Fruit fly (Drosophila melanogaster) whole organism, embryonic: Measurements from ENCODE around the gene CG43059.

Experiments
- B-H1 ChIP-seq: fragments of 200-800 bp; sonication (Bioruptor generic); IDR thresholded peaks from 3 replicates; pipeline ENCODE4 v1.3.6; 2022; ENCODE audit warnings: missing biosample characterization, missing genetic modification characterization
- Bdp1 ChIP-seq: fragments of 200-800 bp; sonication (Bioruptor generic); optimal IDR thresholded peaks from 3 replicates; lab custom pipeline; 2016; ENCODE audit warnings: missing biosample characterization, missing genetic modification characterization
- CG10543 ChIP-seq: fragments of 200-800 bp; sonication (Bioruptor generic); optimal IDR thresholded peaks from 3 replicates; lab custom pipeline; 2017; ENCODE audit warnings: missing biosample characterization, mild to moderate bottlenecking, missing genetic modification characterization, moderate library complexity
- CG11560 ChIP-seq: fragments of 200-800 bp; sonication (Bioruptor generic); IDR thresholded peaks from 3 replicates; pipeline ENCODE4 v1.3.6; 2022; ENCODE audit warnings: missing biosample characterization, missing genetic modification characterization
- CG12942 ChIP-seq: fragments of 200-800 bp; sonication (Bioruptor generic); optimal IDR thresholded peaks from 3 replicates; lab custom pipeline; 2016; ENCODE audit warnings: missing biosample characterization, missing genetic modification characterization
- CG16815 ChIP-seq: fragments of 200-800 bp; sonication (Bioruptor generic); optimal IDR thresholded peaks from 3 replicates; lab custom pipeline; 2017; ENCODE audit warnings: missing biosample characterization, mild to moderate bottlenecking, missing genetic modification characterization
- CG1832 ChIP-seq: fragments of 200-800 bp; sonication (Bioruptor generic); optimal IDR thresholded peaks from 2 replicates; lab custom pipeline; 2017; ENCODE audit warnings: missing biosample characterization, mild to moderate bottlenecking, missing genetic modification characterization, inconsistent platforms
- CG2120 ChIP-seq: fragments of 200-800 bp; sonication (Bioruptor generic); optimal IDR thresholded peaks from 3 replicates; lab custom pipeline; 2016; ENCODE audit warnings: missing biosample characterization, missing genetic modification characterization
- CG2202 ChIP-seq: fragments of 200-800 bp; sonication (Bioruptor generic); optimal IDR thresholded peaks from 2 replicates; lab custom pipeline; 2018; ENCODE audit warnings: missing biosample characterization, mild to moderate bottlenecking, missing genetic modification characterization
- CG30020 ChIP-seq: fragments of 200-800 bp; optimal IDR thresholded peaks from 2 replicates; lab custom pipeline; 2019; ENCODE audit warnings: missing biosample characterization, mild to moderate bottlenecking, missing genetic modification characterization, moderate library complexity
- CG30431 ChIP-seq: fragments of 200-800 bp; sonication (Bioruptor generic); optimal IDR thresholded peaks from 2 replicates; lab custom pipeline; 2017; ENCODE audit warnings: missing biosample characterization, missing genetic modification characterization
- CG34376 ChIP-seq: fragments of 200-800 bp; sonication (Bioruptor generic); optimal IDR thresholded peaks from 2 replicates; lab custom pipeline; 2018; ENCODE audit warnings: missing biosample characterization, mild to moderate bottlenecking, missing genetic modification characterization
- CG43689 ChIP-seq: fragments of 200-800 bp; sonication (Bioruptor generic); IDR thresholded peaks from 2 replicates; pipeline ENCODE4 v1.3.6; 2022; ENCODE audit warnings: missing biosample characterization, missing genetic modification characterization
- CG4730 ChIP-seq: fragments of 200-800 bp; sonication (Bioruptor generic); IDR thresholded peaks from 2 replicates; pipeline ENCODE4 v1.3.6; 2022; ENCODE audit warnings: missing biosample characterization, missing genetic modification characterization
- CG4820 ChIP-seq: fragments of 200-800 bp; sonication (Bioruptor generic); optimal IDR thresholded peaks from 3 replicates; lab custom pipeline; 2016; ENCODE audit warnings: missing biosample characterization, missing genetic modification characterization
- CG5245 ChIP-seq: fragments of 200-800 bp; sonication (Bioruptor generic); optimal IDR thresholded peaks from 3 replicates; lab custom pipeline; 2016; ENCODE audit warnings: missing biosample characterization, missing genetic modification characterization
- CG7357 ChIP-seq: fragments of 200-800 bp; sonication (Bioruptor generic); IDR thresholded peaks from 3 replicates; pipeline ENCODE4 v1.3.6; 2022; ENCODE audit warnings: missing biosample characterization, missing genetic modification characterization
- CG8290 ChIP-seq, 3 experiments: fragments of 200-800 bp; sonication (Bioruptor generic); optimal IDR thresholded peaks; 2 replicates each; lab custom pipeline; 2016 to 2019; ENCODE audit warnings: missing biosample characterization in 3 of 3, missing genetic modification characterization in 3 of 3, mild to moderate bottlenecking in 2 of 3, moderate library complexity in 1 of 3
- CG9876 ChIP-seq: fragments of 200-800 bp; sonication (Bioruptor generic); optimal IDR thresholded peaks from 2 replicates; lab custom pipeline; 2016; ENCODE audit warnings: missing biosample characterization, missing genetic modification characterization
- CkIIα-i1 ChIP-seq: fragments of 200-800 bp; sonication (Bioruptor generic); IDR thresholded peaks from 2 replicates; pipeline ENCODE4 v1.3.6; 2022; ENCODE audit warnings: missing biosample characterization, missing genetic modification characterization
- Drgx ChIP-seq: fragments of 200-800 bp; sonication (Bioruptor generic); IDR thresholded peaks from 2 replicates; pipeline ENCODE4 v1.3.6; 2022; ENCODE audit warnings: missing biosample characterization, missing genetic modification characterization
- H2.0 ChIP-seq: fragments of 200-800 bp; sonication (Bioruptor generic); IDR thresholded peaks from 2 replicates; pipeline ENCODE4 v1.3.6; 2022; ENCODE audit warnings: missing biosample characterization, missing genetic modification characterization
- MBD-R2 ChIP-seq: fragments of 200-800 bp; sonication (Bioruptor generic); IDR thresholded peaks from 2 replicates; pipeline ENCODE4 v1.3.6; 2022; ENCODE audit warnings: missing biosample characterization, missing genetic modification characterization
- MTF-1 ChIP-seq: fragments of 200-800 bp; sonication (Bioruptor generic); optimal IDR thresholded peaks from 2 replicates; lab custom pipeline; 2018; ENCODE audit warnings: missing biosample characterization, mild to moderate bottlenecking, missing genetic modification characterization, borderline replicate concordance
- Mad ChIP-seq: fragments of 200-800 bp; sonication (Bioruptor generic); optimal IDR thresholded peaks from 2 replicates; lab custom pipeline; 2016; ENCODE audit warnings: missing biosample characterization, missing genetic modification characterization
- Neu2 ChIP-seq: fragments of 200-800 bp; sonication (Bioruptor generic); optimal IDR thresholded peaks from 3 replicates; lab custom pipeline; 2016; ENCODE audit warnings: missing biosample characterization, missing genetic modification characterization, borderline replicate concordance
- Nf-YB ChIP-seq: fragments of 200-800 bp; sonication (Bioruptor generic); optimal IDR thresholded peaks from 3 replicates; lab custom pipeline; 2019; ENCODE audit warnings: missing biosample characterization, mild to moderate bottlenecking, missing genetic modification characterization, moderate library complexity
- Nf-YC ChIP-seq: fragments of 200-800 bp; optimal IDR thresholded peaks from 3 replicates; lab custom pipeline; 2019; ENCODE audit warnings: missing biosample characterization, mild to moderate bottlenecking, missing genetic modification characterization, moderate library complexity
- Oaz ChIP-seq: fragments of 200-800 bp; sonication (Bioruptor generic); IDR thresholded peaks from 2 replicates; pipeline ENCODE4 v1.3.6; 2022; ENCODE audit warnings: missing biosample characterization, missing genetic modification characterization
- Ptx1 ChIP-seq: fragments of 200-800 bp; sonication (Bioruptor generic); IDR thresholded peaks from 2 replicates; pipeline ENCODE4 v1.3.6; 2022; ENCODE audit warnings: missing biosample characterization, missing genetic modification characterization
- caup ChIP-seq: fragments of 200-800 bp; sonication (Bioruptor generic); optimal IDR thresholded peaks from 3 replicates; lab custom pipeline; 2017; ENCODE audit warnings: missing biosample characterization, mild to moderate bottlenecking, missing genetic modification characterization, moderate library complexity; ENCODE audit not compliant: severe bottlenecking
- croc ChIP-seq: fragments of 200-800 bp; sonication (Bioruptor generic); conservative IDR thresholded peaks from 3 replicates; pipeline ENCODE4 v1.3.6; 2022; ENCODE audit warnings: missing biosample characterization, missing genetic modification characterization
- dmrt11E ChIP-seq: fragments of 200-800 bp; sonication (Bioruptor generic); optimal IDR thresholded peaks from 3 replicates; lab custom pipeline; 2018; ENCODE audit warnings: missing biosample characterization, mild to moderate bottlenecking, missing genetic modification characterization, moderate library complexity
- eyg ChIP-seq: fragments of 200-800 bp; sonication (Bioruptor generic); optimal IDR thresholded peaks from 3 replicates; lab custom pipeline; 2016; ENCODE audit warnings: missing biosample characterization, missing genetic modification characterization
- fd96Cb ChIP-seq: fragments of 200-800 bp; sonication (Bioruptor generic); optimal IDR thresholded peaks from 2 replicates; lab custom pipeline; 2018; ENCODE audit warnings: missing biosample characterization, mild to moderate bottlenecking, missing genetic modification characterization, moderate library complexity
- fru ChIP-seq: fragments of >200 bp; optimal IDR thresholded peaks from 2 replicates; lab custom pipeline; 2017
- gt ChIP-seq: fragments of 200-800 bp; sonication (Bioruptor generic); IDR thresholded peaks from 2 replicates; pipeline ENCODE4 v1.3.6; 2022; ENCODE audit warnings: missing biosample characterization, missing genetic modification characterization
- ind ChIP-seq: fragments of 200-800 bp; sonication (Bioruptor generic); optimal IDR thresholded peaks from 3 replicates; lab custom pipeline; 2016; ENCODE audit warnings: missing biosample characterization, missing genetic modification characterization
- ken ChIP-seq: fragments of 200-800 bp; sonication (Bioruptor generic); IDR thresholded peaks from 3 replicates; pipeline ENCODE4 v1.3.6; 2022; ENCODE audit warnings: missing biosample characterization, missing genetic modification characterization
- lab ChIP-seq: fragments of 200-800 bp; sonication (Bioruptor generic); optimal IDR thresholded peaks from 3 replicates; lab custom pipeline; 2017; ENCODE audit warnings: missing biosample characterization, missing genetic modification characterization, mild to moderate bottlenecking, moderate library complexity, missing genetic modification reagents
- luna ChIP-seq: fragments of 200-800 bp; sonication (Bioruptor generic); optimal IDR thresholded peaks from 2 replicates; lab custom pipeline; 2016; ENCODE audit warnings: missing biosample characterization, missing genetic modification characterization
- nom ChIP-seq: fragments of 200-800 bp; sonication (Bioruptor generic); optimal IDR thresholded peaks from 2 replicates; lab custom pipeline; 2017; ENCODE audit warnings: missing biosample characterization, missing genetic modification characterization, mild to moderate bottlenecking, moderate library complexity, missing genetic modification reagents
- pnt ChIP-seq: fragments of 200-800 bp; sonication (Bioruptor generic); optimal IDR thresholded peaks from 3 replicates; lab custom pipeline; 2016; ENCODE audit warnings: missing biosample characterization, missing genetic modification characterization
- repo ChIP-seq: fragments of 200-800 bp; sonication (Bioruptor generic); optimal IDR thresholded peaks from 2 replicates; lab custom pipeline; 2016; ENCODE audit warnings: missing biosample characterization, missing genetic modification characterization
- salm ChIP-seq: fragments of 200-800 bp; sonication (Bioruptor generic); optimal IDR thresholded peaks from 2 replicates; lab custom pipeline; 2018; ENCODE audit warnings: missing biosample characterization, mild to moderate bottlenecking, missing genetic modification characterization
- slp2 ChIP-seq: fragments of 200-800 bp; sonication (Bioruptor generic); optimal IDR thresholded peaks from 2 replicates; lab custom pipeline; 2016; ENCODE audit warnings: missing biosample characterization, missing genetic modification characterization
- sr ChIP-seq: fragments of 200-800 bp; sonication (Bioruptor generic); IDR thresholded peaks from 3 replicates; pipeline ENCODE4 v1.3.6; 2022; ENCODE audit warnings: missing biosample characterization, missing genetic modification characterization
- tna ChIP-seq: fragments of 200-800 bp; sonication (Bioruptor generic); IDR thresholded peaks from 2 replicates; pipeline ENCODE4 v1.3.6; 2022; ENCODE audit warnings: missing biosample characterization, missing genetic modification characterization; ENCODE audit not compliant: partially characterized antibody
- vnd ChIP-seq: fragments of 200-800 bp; sonication (Bioruptor generic); IDR thresholded peaks from 3 replicates; pipeline ENCODE4 v1.3.6; 2022; ENCODE audit warnings: missing biosample characterization, missing genetic modification characterization; ENCODE audit not compliant: partially characterized antibody

Gene CG43059

DNA sequence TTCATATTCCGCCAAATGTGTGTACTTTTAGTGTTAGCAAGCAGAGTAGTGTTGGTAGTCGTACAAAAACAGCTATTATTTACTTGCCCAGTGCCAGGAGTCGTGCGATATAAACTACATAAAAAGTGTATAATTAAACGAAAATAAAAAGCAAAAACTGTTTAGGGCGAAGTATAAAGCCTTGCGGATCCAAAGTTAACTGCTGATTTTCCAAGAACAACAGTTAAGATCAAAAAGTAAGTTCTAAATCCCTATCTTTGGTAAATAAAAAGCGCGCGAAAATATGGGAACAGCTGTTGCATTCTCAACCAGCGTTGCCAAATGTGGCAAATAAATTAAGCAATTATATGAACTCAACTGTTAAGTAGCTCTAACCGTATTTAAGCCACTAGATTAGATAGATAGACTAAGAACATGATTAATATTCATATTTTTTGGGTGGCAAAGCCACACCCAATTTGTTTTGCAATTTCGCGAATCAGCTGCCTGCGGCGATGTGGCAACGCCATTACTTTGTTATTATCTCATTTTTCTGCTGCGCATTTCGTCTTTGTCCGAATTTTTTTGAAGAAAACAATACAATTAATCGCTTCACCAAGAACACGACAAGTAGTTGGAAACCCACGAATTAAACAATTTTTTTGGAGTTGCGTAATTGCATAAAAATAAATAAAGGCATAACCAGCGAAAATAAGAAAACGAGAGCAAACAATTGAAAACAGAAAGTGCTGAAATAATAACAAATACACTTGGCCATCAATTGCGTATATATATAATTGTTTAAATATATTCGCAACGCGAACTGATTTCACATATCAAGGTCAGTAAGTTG, 21.7 kb upstream of the CG43059 start, which contains the start of the genes Prim1 and CG7083 (continued):
- TF ChIP-seq Drgx (GFP tag; lab: Robert Waterston, UW) (0 out of 2 replicates have a peak, but pooled peaks have one; percentile 13), CG16815 (GFP tag; lab: Kevin White, UChicago) (no peak), CG30431 (GFP tag; lab: Kevin White, UChicago) (peak; percentile 23), CG4820 (GFP tag; lab: Kevin White, UChicago) (peak; percentile 23), ind (GFP tag; lab: Kevin White, UChicago) (peak; percentile 53), gt (no peak), Mad (GFP tag; lab: Kevin White, UChicago) (peak; percentile 53), sr (GFP tag; lab: Robert Waterston, UW) (no peak), CG2202 (peak; percentile 24), CG10543 (GFP tag; lab: Kevin White, UChicago) (peak; percentile 76), Nf-YC (peak; percentile 47), Nf-YB (GFP tag; lab: Kevin White, UChicago) (no peak), salm (peak; percentile 20), CkIIα-i1 (GFP tag; lab: Robert Waterston, UW) (no peak), ken (GFP tag; lab: Robert Waterston, UW) (0 out of 3 replicates have a peak, but pooled peaks have one; percentile 35), MBD-R2 (GFP tag; lab: Robert Waterston, UW) (peak; percentile 67), nom (GFP tag; lab: Kevin White, UChicago) (peak; percentile 39), CG34376 (GFP tag; lab: Kevin White, UChicago) (peak; percentile 67), pnt (GFP tag; lab: Kevin White, UChicago) (peak; percentile 33), CG1832 (GFP tag; lab: Kevin White, UChicago) (no peak), CG2120 (GFP tag; lab: Kevin White, UChicago) (peak; percentile 78), tna (GFP tag; lab: Robert Waterston, UW) (no peak), CG43689 (GFP tag; lab: Robert Waterston, UW) (no peak), Bdp1 (GFP tag; lab: Kevin White, UChicago) (peak; percentile 43), repo (GFP tag; lab: Kevin White, UChicago) (peak; percentile 16), CG30020 (tag; lab: Kevin White, UChicago) (peak; percentile 35), caup (GFP tag; lab: Kevin White, UChicago) (peak; percentile 55), slp2 (GFP tag; lab: Kevin White, UChicago) (peak; percentile 55), dmrt11E (tag; lab: Kevin White, UChicago) (peak; percentile 47), CG11560 (tag; lab: Robert Waterston, UW) (no peak), H2.0 (GFP tag; lab: Robert Waterston, UW) (0 out of 2 replicates have a peak, but pooled peaks have one; percentile 22), croc (no peak), B-H1 (GFP tag; lab: Robert Waterston, UW) (no peak), Ptx1 (GFP tag; lab: Robert Waterston, UW) (peak; percentile 43; the same call in 1 of the 2 replicates), fd96Cb (tag; lab: Kevin White, UChicago) (no peak), fru (no peak), CG4730 (no peak), CG8290 (GFP tag; optimal IDR thresholded peaks at IDR 0.05; lab: Kevin White, UChicago) (peak; percentile 47), CG8290 (tag; optimal IDR thresholded peaks at IDR 0.05; lab: Kevin White, UChicago) (peak; percentile 36 to 72), eyg (GFP tag; lab: Kevin White, UChicago) (peak; percentile 49), vnd (GFP tag; lab: Robert Waterston, UW) (no peak), luna (peak; percentile 5), CG5245 (GFP tag; lab: Kevin White, UChicago) (peak; percentile 10), Oaz (GFP tag; lab: Robert Waterston, UW) (no peak), lab (GFP tag; lab: Kevin White, UChicago) (peak; percentile 67), CG9876 (GFP tag; lab: Kevin White, UChicago) (peak; percentile 18), CG7357 (GFP tag; lab: Robert Waterston, UW) (no peak), CG12942 (GFP tag; lab: Kevin White, UChicago) (peak; percentile 40), MTF-1 (GFP tag; lab: Kevin White, UChicago) (no peak), Neu2 (GFP tag; lab: Kevin White, UChicago) (no peak)
